Fruit fly (Drosophila melanogaster) whole organism, pupa: ENCODE measurements around the gene CG12795.

Source experiments
- CG12605 ChIP-seq: fragments of 200-800 bp; sonication (Bioruptor generic); IDR thresholded peaks from 2 replicates; pipeline ENCODE4 v1.3.6; 2022; ENCODE audit warnings: missing biosample characterization, missing genetic modification characterization
- CG15710 ChIP-seq: fragments of 200-800 bp; sonication (Bioruptor generic); optimal IDR thresholded peaks from 2 replicates; lab custom pipeline; 2018; ENCODE audit warnings: missing biosample characterization, mild to moderate bottlenecking, missing genetic modification characterization, moderate library complexity
- CG17806 ChIP-seq: fragments of 200-800 bp; sonication (Bioruptor generic); optimal IDR thresholded peaks from 2 replicates; lab custom pipeline; 2018; ENCODE audit warnings: missing biosample characterization, mild to moderate bottlenecking, missing genetic modification characterization, moderate library complexity
- CG32121 ChIP-seq: fragments of 200-800 bp; sonication (Bioruptor generic); IDR thresholded peaks from 2 replicates; pipeline ENCODE4 v1.3.6; 2022; ENCODE audit warnings: missing biosample characterization, missing genetic modification characterization
- CG4496 ChIP-seq: fragments of 200-800 bp; sonication (Bioruptor generic); IDR thresholded peaks from 3 replicates; pipeline ENCODE4 v1.3.6; 2022; ENCODE audit warnings: missing biosample characterization, missing genetic modification characterization
- CG8301 ChIP-seq: fragments of 200-800 bp; sonication (Bioruptor generic); optimal IDR thresholded peaks from 2 replicates; lab custom pipeline; 2018; ENCODE audit warnings: missing biosample characterization, mild to moderate bottlenecking, missing genetic modification characterization
- Ets98B ChIP-seq: fragments of 200-800 bp; sonication (Bioruptor generic); IDR thresholded peaks from 2 replicates; pipeline ENCODE4 v1.3.6; 2022; ENCODE audit warnings: missing biosample characterization, missing genetic modification characterization
- Pif1A ChIP-seq: fragments of 200-800 bp; sonication (Bioruptor generic); optimal IDR thresholded peaks from 3 replicates; lab custom pipeline; 2016; ENCODE audit warnings: missing biosample characterization, missing genetic modification characterization
- Snoo ChIP-seq: fragments of 200-800 bp; sonication (Bioruptor generic); optimal IDR thresholded peaks from 3 replicates; lab custom pipeline; 2017; ENCODE audit warnings: missing biosample characterization, mild to moderate bottlenecking, missing genetic modification characterization, inconsistent platforms
- gl ChIP-seq: fragments of 200-800 bp; sonication (Bioruptor generic); optimal IDR thresholded peaks from 2 replicates; lab custom pipeline; 2018; ENCODE audit warnings: missing biosample characterization, mild to moderate bottlenecking, missing genetic modification characterization

DNA sequence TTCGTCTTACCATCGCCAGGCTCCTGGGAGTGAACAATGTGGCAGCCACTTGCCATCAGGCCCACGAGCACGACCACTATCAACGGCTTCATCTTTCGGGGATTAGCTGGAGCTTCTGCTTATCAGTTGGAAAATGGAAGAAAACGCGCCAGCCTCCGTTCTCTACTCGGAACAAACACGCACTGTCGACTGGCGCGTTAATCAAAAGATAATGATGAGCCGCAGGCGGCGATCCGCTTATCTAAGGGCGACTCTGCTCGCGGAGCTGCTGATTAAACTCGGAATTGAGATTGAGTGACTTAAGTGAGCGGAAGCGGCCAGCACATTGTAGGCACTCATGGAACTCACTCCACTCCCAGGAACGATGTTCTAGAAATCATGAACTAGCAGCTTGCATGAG lies 9.5 kb downstream of the CG12795 start, which contains the start of gene CG3246:
- TF ChIP-seq CG4496 (GFP tag; lab: Robert Waterston, UW) (no peak), CG12605 (GFP tag; lab: Robert Waterston, UW) (no peak), CG17806 (tag; lab: Kevin White, UChicago) (no peak), Pif1A (GFP tag; lab: Kevin White, UChicago) (no peak), CG32121 (GFP tag; lab: Robert Waterston, UW) (no peak), CG8301 (tag; lab: Kevin White, UChicago) (no peak), gl (tag; lab: Kevin White, UChicago) (no peak), Snoo (tag; lab: Kevin White, UChicago) (no peak), CG15710 (tag; lab: Kevin White, UChicago) (no peak), Ets98B (GFP tag; lab: Robert Waterston, UW) (no peak)
